Fruit fly (Drosophila melanogaster) Kc167 (cell line): ENCODE data around the gene dah.

Source experiments
- Sin3A ChIP-seq: fragments of >200 bp; optimal IDR thresholded peaks from 2 replicates; lab custom pipeline; 2018; ENCODE audit warnings: missing external identifiers
- insv ChIP-seq: fragments of >200 bp; optimal IDR thresholded peaks from 3 replicates; lab custom pipeline; 2018; ENCODE audit warnings: missing external identifiers

dm6 chrX:15333066-15333874 lies 5.1 kb downstream of the dah start, which contains the start of the genes CG9114 and HDAC6:
- no peak for TF ChIP-seq insv (lab: Kevin White, UChicago)
- no peak for TF ChIP-seq Sin3A (lab: Kevin White, UChicago)
